Worm (Caenorhabditis elegans) whole organism, mixed stage, embryonic: ENCODE measurements around the gene famh-136.

Experiments used
- blmp-1 ChIP-seq: fragments of 150-350 bp; optimal IDR thresholded peaks from 2 replicates; lab custom pipeline; 2014; ENCODE audit warnings: missing biosample characterization, missing genetic modification characterization
- ces-1 ChIP-seq: fragments of 150-350 bp; optimal IDR thresholded peaks from 2 replicates; lab custom pipeline; 2014; ENCODE audit warnings: missing biosample characterization, missing genetic modification reagents, missing genetic modification characterization
- elt-1 ChIP-seq: sonication (generic microtip); optimal IDR thresholded peaks from 2 replicates; lab custom pipeline; 2017; ENCODE audit warnings: missing genetic modification characterization, mild to moderate bottlenecking, missing compliant biosample characterization, antibody characterized with exemption, moderate library complexity, borderline replicate concordance; ENCODE audit not compliant: insufficient read depth
- elt-3 ChIP-seq: fragments of 150-350 bp; optimal IDR thresholded peaks from 2 replicates; lab custom pipeline; 2014; ENCODE audit warnings: missing biosample characterization, missing genetic modification characterization
- ham-2 ChIP-seq: fragments of 200-800 bp; sonication (Bioruptor generic); optimal IDR thresholded peaks from 2 replicates; lab custom pipeline; 2018; ENCODE audit warnings: mild to moderate bottlenecking, missing genetic modification characterization, missing compliant biosample characterization
- lsy-2 ChIP-seq: fragments of 150-350 bp; optimal IDR thresholded peaks from 2 replicates; lab custom pipeline; 2014; ENCODE audit warnings: missing biosample characterization, missing genetic modification characterization
- mep-1 ChIP-seq: fragments of 150-350 bp; optimal IDR thresholded peaks from 2 replicates; lab custom pipeline; 2017; ENCODE audit warnings: missing biosample characterization, missing genetic modification reagents, missing genetic modification characterization, inconsistent platforms
- nhr-12 ChIP-seq: fragments of 150-350 bp; optimal IDR thresholded peaks from 2 replicates; lab custom pipeline; 2014; ENCODE audit warnings: missing biosample characterization, missing genetic modification characterization
- nhr-237 ChIP-seq: fragments of 150-350 bp; optimal IDR thresholded peaks from 2 replicates; lab custom pipeline; 2014; ENCODE audit warnings: missing biosample characterization, missing genetic modification characterization
- pha-4 ChIP-seq: fragments of 150-350 bp; optimal IDR thresholded peaks from 2 replicates; lab custom pipeline; 2018; ENCODE audit warnings: missing biosample characterization, missing genetic modification reagents, missing genetic modification characterization
- snpc-4 ChIP-seq: fragments of 150-350 bp; optimal IDR thresholded peaks from 2 replicates; lab custom pipeline; 2014; ENCODE audit warnings: missing biosample characterization, missing genetic modification characterization
- unc-120 ChIP-seq: sonication (generic microtip); optimal IDR thresholded peaks from 2 replicates; lab custom pipeline; 2017; ENCODE audit warnings: missing genetic modification characterization, missing compliant biosample characterization; ENCODE audit not compliant: poor library complexity, severe bottlenecking
- unc-62 ChIP-seq: fragments of 150-350 bp; optimal IDR thresholded peaks from 2 replicates; lab custom pipeline; 2014; ENCODE audit warnings: missing biosample characterization, missing genetic modification reagents, missing genetic modification characterization
- ztf-11 ChIP-seq: fragments of 150-350 bp; optimal IDR thresholded peaks from 2 replicates; lab custom pipeline; 2014; ENCODE audit warnings: missing biosample characterization, missing genetic modification characterization

- TF ChIP-seq snpc-4 (tag; lab: Kevin White, UChicago) (no peak), elt-3 (no peak), ces-1 (GFP tag; lab: Kevin White, UChicago) (no peak), mep-1 (tag; lab: Kevin White, UChicago) (no peak), nhr-237 (no peak), elt-1 (tag; lab: Kevin White, UChicago) (no peak), unc-62 (GFP tag; lab: Kevin White, UChicago) (no peak), ztf-11 (tag; lab: Kevin White, UChicago) (no peak), pha-4 (no peak), blmp-1 (tag; lab: Kevin White, UChicago) (no peak), unc-120 (tag; lab: Kevin White, UChicago) (no peak), ham-2 (no peak), lsy-2 (no peak), nhr-12 (tag; lab: Kevin White, UChicago) (no peak)
These were observed 42.2 kb downstream of the famh-136 start, which contains the start of gene arrd-15 for ce11 chrIII:8929723-8930122.
